Fruit fly (Drosophila melanogaster): ENCODE data around the gene CG4822.
A peak's percentile ranks its signal among the peaks of the same experiment; 100 is the strongest.

Gene CG4822

DNA sequence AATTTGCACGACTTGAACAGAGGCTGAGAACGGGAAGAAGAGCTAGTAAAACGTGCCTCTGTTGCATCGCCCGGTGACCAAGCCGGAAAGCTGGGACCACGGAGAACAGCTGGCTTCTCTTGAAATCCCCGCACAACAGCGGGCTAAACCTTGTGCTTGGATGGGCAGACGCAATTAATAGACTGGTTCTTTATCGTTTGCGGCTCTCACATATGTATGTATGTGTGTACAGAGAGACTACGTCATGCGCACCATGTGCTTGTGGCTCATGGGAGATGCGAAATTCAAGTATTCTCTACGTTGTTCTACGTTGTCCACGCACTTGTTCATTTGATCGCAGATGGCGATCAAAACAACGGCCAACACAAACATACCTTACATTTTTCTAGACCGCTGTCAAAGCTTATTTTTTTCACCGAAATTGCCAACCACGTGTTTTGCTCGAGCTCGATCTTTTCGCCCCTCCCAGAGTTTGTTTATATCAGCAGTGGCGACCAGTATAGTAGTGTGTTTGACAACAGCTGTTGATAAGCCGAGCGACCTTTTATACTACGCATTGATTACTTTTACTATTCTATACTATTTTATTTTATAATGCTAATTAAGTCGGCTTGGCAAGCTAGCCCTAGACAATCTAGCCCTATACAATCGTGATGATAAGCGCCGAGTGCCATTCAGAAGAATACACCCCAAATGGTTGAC is 12.3 kb downstream of the CG4822 start (continued):
- TF ChIP-seq cwo (GFP tag; optimal IDR thresholded peaks at IDR 0.05) = peak; percentile 86
- TF ChIP-seq Fer1 (GFP tag; optimal IDR thresholded peaks at IDR 0.05) = peak; percentile 32
- peak; percentile 40 for TF ChIP-seq CG3163 (GFP tag; optimal IDR thresholded peaks at IDR 0.05)
- TF ChIP-seq CG9437 (GFP tag; optimal IDR thresholded peaks at IDR 0.05) = peak; percentile 41
- TF ChIP-seq tx (GFP tag; optimal IDR thresholded peaks at IDR 0.05) = peak; percentile 4
- TF ChIP-seq YL-1 (GFP tag; optimal IDR thresholded peaks at IDR 0.05) = peak; percentile 10
- no peak for TF ChIP-seq CG11504 (tag; optimal IDR thresholded peaks at IDR 0.05)
- peak; percentile 21 for TF ChIP-seq pros (GFP tag; optimal IDR thresholded peaks at IDR 0.05)
- no peak for TF ChIP-seq fu2 (GFP tag; optimal IDR thresholded peaks at IDR 0.05)
- no peak for TF ChIP-seq NC2α (GFP tag; optimal IDR thresholded peaks at IDR 0.05)
- peak; percentile 34 for TF ChIP-seq nom (GFP tag; optimal IDR thresholded peaks at IDR 0.05)
- peak; percentile 75 for TF ChIP-seq CG10543 (GFP tag; optimal IDR thresholded peaks at IDR 0.05)
- peak; percentile 9 to 56 for TF ChIP-seq Trl (optimal IDR thresholded peaks at IDR 0.05)
- TF ChIP-seq Trl (GFP tag; optimal IDR thresholded peaks at IDR 0.05) = no peak
- peak; percentile 13; the same call in 1 of the 2 replicates for TF ChIP-seq MBD-R2 (GFP tag; IDR thresholded peaks at IDR 0.05)
- peak; percentile 61 for TF ChIP-seq Max (GFP tag; optimal IDR thresholded peaks at IDR 0.05)
- peak; percentile 63 for TF ChIP-seq mirr (GFP tag; optimal IDR thresholded peaks at IDR 0.05)
- no peak for TF ChIP-seq CG3407 (GFP tag; optimal IDR thresholded peaks at IDR 0.05)
- peak; percentile 67 for TF ChIP-seq CG12769 (tag; optimal IDR thresholded peaks at IDR 0.05)
- peak; percentile 34 for TF ChIP-seq CG13624 (GFP tag; optimal IDR thresholded peaks at IDR 0.05)
- TF ChIP-seq CkIIα-i1 (GFP tag; IDR thresholded peaks at IDR 0.05) = no peak
- 0 out of 2 replicates have a peak, but pooled peaks have one; percentile 18 for TF ChIP-seq amos (GFP tag; IDR thresholded peaks at IDR 0.05; ENCODE audit: partially characterized antibody)
- TF ChIP-seq abd-A (tag; optimal IDR thresholded peaks at IDR 0.05) = peak; percentile 66
- peak; percentile 58 for TF ChIP-seq Vsx1 (GFP tag; optimal IDR thresholded peaks at IDR 0.05)
- TF ChIP-seq CG3726 (GFP tag; IDR thresholded peaks at IDR 0.05) = no peak
- no peak for TF ChIP-seq dpn (GFP tag; optimal IDR thresholded peaks at IDR 0.05)
- TF ChIP-seq CG2120 (GFP tag; optimal IDR thresholded peaks at IDR 0.05) = peak; percentile 19
- TF ChIP-seq sens (GFP tag) = peak; percentile 3
- peak; percentile 51 for TF ChIP-seq CG13894 (tag; optimal IDR thresholded peaks at IDR 0.05)
- peak; percentile 15 for TF ChIP-seq Dek (tag; optimal IDR thresholded peaks at IDR 0.05)
- TF ChIP-seq dm (GFP tag; optimal IDR thresholded peaks at IDR 0.05) = peak; percentile 87
- no peak for TF ChIP-seq al (GFP tag; IDR thresholded peaks at IDR 0.05)
- peak; percentile 44; the same call in 1 of the 3 replicates for TF ChIP-seq CG34224 (GFP tag; IDR thresholded peaks at IDR 0.05; ENCODE audit: partially characterized antibody)
- TF ChIP-seq CG18599 (GFP tag; optimal IDR thresholded peaks at IDR 0.05) = peak; percentile 15
- TF ChIP-seq ara (GFP tag; IDR thresholded peaks at IDR 0.05) = no peak
- TF ChIP-seq sr (GFP tag; IDR thresholded peaks at IDR 0.05) = no peak
- peak; percentile 9; the same call in 1 of the 2 replicates for TF ChIP-seq rib (GFP tag; IDR thresholded peaks at IDR 0.05)
- TF ChIP-seq kah (GFP tag; optimal IDR thresholded peaks at IDR 0.05) = peak; percentile 22
- peak; percentile 33; the same call in 1 of the 2 replicates for TF ChIP-seq CG13287 (GFP tag; IDR thresholded peaks at IDR 0.05; ENCODE audit: partially characterized antibody)
- peak; percentile 38 for TF ChIP-seq BtbVII (GFP tag; optimal IDR thresholded peaks at IDR 0.05)
- TF ChIP-seq cg (GFP tag; optimal IDR thresholded peaks at IDR 0.05) = peak; percentile 67
- peak; percentile 88 for TF ChIP-seq sug (tag; optimal IDR thresholded peaks at IDR 0.05)
- peak; percentile 88 for TF ChIP-seq twi (tag; optimal IDR thresholded peaks at IDR 0.05)
- TF ChIP-seq sob (GFP tag; IDR thresholded peaks at IDR 0.05) = 0 out of 2 replicates have a peak, but pooled peaks have one; percentile 5
- TF ChIP-seq wdn (GFP tag; IDR thresholded peaks at IDR 0.05) = no peak
- no peak for TF ChIP-seq CG31365 (tag; optimal IDR thresholded peaks at IDR 0.05)
- peak; percentile 90 for TF ChIP-seq CG34376 (GFP tag; optimal IDR thresholded peaks at IDR 0.05)
- no peak for TF ChIP-seq CG8924 (tag; optimal IDR thresholded peaks at IDR 0.05)

Data from whole organism, embryonic.